Worm (Caenorhabditis elegans): ENCODE data around the gene C06E7.88.

The C06E7.88 gene

DNA sequence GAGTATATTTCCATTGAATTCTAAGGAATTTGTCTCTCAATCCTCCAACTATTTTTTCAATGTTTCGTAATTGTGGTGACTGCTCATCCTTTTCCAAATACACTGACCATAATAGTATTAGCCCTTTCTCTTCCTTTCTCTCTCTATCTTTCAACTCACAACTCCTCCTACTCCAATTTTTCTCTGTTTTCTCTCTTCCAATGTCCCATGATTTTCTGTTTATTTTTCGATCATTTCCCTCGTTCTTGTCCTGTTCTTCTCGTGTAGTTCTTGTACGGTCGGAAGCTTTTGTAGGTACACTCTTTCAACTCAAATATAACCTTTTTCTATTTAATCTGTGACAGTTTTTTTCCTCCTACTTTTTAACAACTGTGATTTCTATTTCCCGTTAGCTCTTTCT is 45.1 kb downstream of the C06E7.88 start:
- TF ChIP-seq tab-1 (GFP tag; IDR thresholded peaks at IDR 0.05) (no peak), cog-1 (tag; optimal IDR thresholded peaks at IDR 0.05) (no peak), ztf-29 (GFP tag; IDR thresholded peaks at IDR 0.05) (no peak), ztf-23 (GFP tag; IDR thresholded peaks at IDR 0.05) (no peak), flt-1 (GFP tag; IDR thresholded peaks at IDR 0.05) (no peak), med-1 (GFP tag; optimal IDR thresholded peaks at IDR 0.05; ENCODE audit: insufficient read depth) (no peak), T22C8.4 (GFP tag; IDR thresholded peaks at IDR 0.05) (no peak), klf-2 (GFP tag; conservative IDR thresholded peaks at IDR 0.05) (no peak), ref-1 (GFP tag; conservative IDR thresholded peaks at IDR 0.05) (no peak)

DNA sequence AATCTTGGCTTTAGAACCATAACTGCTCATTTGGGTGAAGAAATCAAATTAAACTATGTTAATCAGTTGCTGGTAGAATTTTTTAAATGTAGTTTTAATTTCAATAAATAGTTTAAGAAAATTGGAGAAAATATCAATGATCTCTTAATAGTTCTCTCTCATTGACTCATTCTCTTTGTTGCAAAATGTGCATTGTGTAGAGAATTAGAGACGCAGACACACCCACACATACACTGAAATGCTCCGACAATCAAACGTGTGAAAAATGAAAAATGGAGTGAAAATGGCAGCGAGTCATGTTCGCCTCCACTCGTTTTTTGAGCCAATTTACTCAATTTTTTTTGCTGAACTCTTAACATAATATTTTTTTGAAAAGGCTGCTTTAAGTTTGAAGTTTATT is 46.1 kb downstream of the C06E7.88 start:
- TF ChIP-seq T22C8.4 (GFP tag; IDR thresholded peaks at IDR 0.05) (no peak), ref-1 (GFP tag; conservative IDR thresholded peaks at IDR 0.05) (no peak), tab-1 (GFP tag; IDR thresholded peaks at IDR 0.05) (no peak), ztf-29 (GFP tag; IDR thresholded peaks at IDR 0.05) (no peak), flt-1 (GFP tag; IDR thresholded peaks at IDR 0.05) (no peak), klf-2 (GFP tag; conservative IDR thresholded peaks at IDR 0.05) (no peak), cog-1 (tag; optimal IDR thresholded peaks at IDR 0.05) (no peak), ztf-23 (GFP tag; IDR thresholded peaks at IDR 0.05) (no peak)

DNA sequence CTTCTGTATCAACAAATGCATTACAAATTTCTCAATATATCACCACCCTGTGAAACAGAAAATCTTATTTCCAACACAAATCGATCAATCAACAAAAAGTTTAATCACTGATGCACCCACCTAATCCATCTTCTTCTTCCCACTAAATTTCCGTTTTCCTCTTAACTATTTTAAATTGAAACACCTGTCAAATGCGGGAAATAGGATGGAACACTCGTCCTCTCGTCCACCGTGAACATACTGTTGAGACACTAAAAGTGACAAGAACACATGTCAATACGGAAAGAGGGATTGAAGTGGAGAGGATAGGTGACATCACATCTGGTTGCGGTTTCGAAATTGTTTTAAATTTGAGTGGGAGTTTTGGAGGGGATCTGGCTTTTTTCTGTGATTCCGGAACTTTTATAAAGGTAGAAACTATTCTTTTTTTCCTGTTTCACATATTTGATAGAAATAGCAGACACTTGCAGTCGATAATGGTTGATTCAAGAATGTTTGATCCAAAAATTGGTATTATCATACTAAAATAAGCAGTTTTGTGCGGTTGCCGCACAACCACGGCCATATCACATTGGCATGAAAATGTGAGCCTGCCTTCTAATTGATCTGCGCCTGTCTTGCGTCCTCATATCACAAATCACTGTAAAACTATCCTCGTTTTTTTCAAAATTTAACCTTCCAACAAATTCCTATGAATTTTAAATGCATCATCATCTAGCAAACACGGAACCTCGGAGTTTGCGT is 46.9 kb downstream of the C06E7.88 start:
- TF ChIP-seq cog-1 (tag; optimal IDR thresholded peaks at IDR 0.05) (no peak), klf-2 (GFP tag; conservative IDR thresholded peaks at IDR 0.05) (no peak), tab-1 (GFP tag; IDR thresholded peaks at IDR 0.05) (no peak), med-1 (GFP tag; optimal IDR thresholded peaks at IDR 0.05; ENCODE audit: insufficient read depth) (no peak), ztf-23 (GFP tag; IDR thresholded peaks at IDR 0.05) (no peak)

DNA sequence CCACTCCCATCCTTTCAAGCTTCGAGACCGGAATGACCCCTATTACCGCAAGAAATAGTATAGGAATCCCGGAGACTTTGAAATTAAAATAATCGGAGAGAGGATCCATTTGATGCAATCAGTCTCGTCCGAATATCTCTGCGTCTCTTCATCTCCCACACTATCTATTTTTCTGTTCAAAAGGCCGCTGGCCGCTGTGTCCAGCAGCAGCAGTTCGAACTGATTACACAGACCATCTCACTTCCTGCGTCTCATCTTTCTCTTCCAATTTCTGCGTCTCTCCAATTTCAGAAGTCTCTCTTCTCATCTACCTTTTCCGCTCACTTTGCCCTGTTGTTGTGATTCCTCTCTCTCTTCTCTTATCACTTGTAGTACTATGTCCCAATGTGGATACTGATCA is 49.6 kb downstream of the C06E7.88 start:
- TF ChIP-seq cog-1 (tag; optimal IDR thresholded peaks at IDR 0.05): peak; percentile 55
- TF ChIP-seq klf-2 (GFP tag; conservative IDR thresholded peaks at IDR 0.05): no peak
- no peak for TF ChIP-seq flt-1 (GFP tag; IDR thresholded peaks at IDR 0.05)
- TF ChIP-seq med-1 (GFP tag; optimal IDR thresholded peaks at IDR 0.05; ENCODE audit: insufficient read depth): no peak

DNA sequence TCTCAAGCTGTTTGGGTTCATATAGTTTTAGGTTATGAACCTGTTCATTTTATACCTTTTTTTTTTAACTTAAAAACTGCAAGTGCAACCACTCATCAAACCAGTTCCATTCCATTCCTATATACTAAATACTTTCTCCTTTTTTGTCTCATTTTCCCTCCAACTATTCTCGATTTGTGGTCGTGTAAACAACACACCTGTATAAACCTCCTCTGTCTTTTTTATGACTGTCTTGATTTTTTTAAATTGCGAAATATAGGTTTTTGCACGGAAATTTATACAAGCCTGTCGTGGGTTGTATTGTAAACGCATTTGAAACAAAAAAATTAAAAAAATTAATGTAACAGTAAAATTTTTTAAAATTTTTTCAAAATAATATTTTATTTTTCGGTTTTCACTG is 50.6 kb downstream of the C06E7.88 start:
- TF ChIP-seq tab-1 (GFP tag; IDR thresholded peaks at IDR 0.05) (no peak), T22C8.4 (GFP tag; IDR thresholded peaks at IDR 0.05) (no peak), cog-1 (tag; optimal IDR thresholded peaks at IDR 0.05) (no peak), ztf-29 (GFP tag; IDR thresholded peaks at IDR 0.05) (no peak), flt-1 (GFP tag; IDR thresholded peaks at IDR 0.05) (no peak), klf-2 (GFP tag; conservative IDR thresholded peaks at IDR 0.05) (no peak), ref-1 (GFP tag; conservative IDR thresholded peaks at IDR 0.05) (no peak), ztf-23 (GFP tag; IDR thresholded peaks at IDR 0.05) (no peak), med-1 (GFP tag; optimal IDR thresholded peaks at IDR 0.05; ENCODE audit: insufficient read depth) (no peak)
